Fruit fly (Drosophila melanogaster): ENCODE measurements around the gene ssp2.
A peak's percentile ranks its signal among the peaks of the same experiment; 100 is the strongest.

The ssp2 gene

DNA sequence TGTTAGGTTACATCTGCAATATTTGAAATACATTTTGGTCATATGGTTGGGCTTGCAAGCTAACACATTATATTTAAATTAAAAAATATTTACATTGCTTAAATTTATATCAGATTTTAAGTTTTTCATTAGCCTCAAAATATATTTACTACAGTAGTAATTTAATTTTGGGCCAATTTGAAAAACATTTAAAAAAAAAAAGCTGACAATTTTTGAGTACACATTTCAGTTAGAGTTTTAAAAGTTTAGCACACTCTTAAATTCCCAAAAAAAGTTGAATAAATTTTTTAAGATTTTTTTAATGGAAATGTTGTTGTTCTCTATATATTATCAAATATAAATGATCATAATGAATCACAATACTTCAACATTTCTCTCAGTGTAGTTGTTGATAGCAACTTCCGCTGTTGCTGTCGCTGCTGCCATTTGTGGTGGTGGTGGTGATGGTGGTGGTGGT, 7.8 kb upstream of the ssp2 start (continued):
- TF ChIP-seq cad (GFP tag; optimal IDR thresholded peaks at IDR 0.05): no peak
- no peak for TF ChIP-seq Atf6 (GFP tag; IDR thresholded peaks at IDR 0.05)
- no peak for TF ChIP-seq chm (GFP tag; IDR thresholded peaks at IDR 0.05)

dm6 chr3L:13957789-13958188, 7.2 kb upstream of the ssp2 start:
- TF ChIP-seq hkb (optimal IDR thresholded peaks at IDR 0.05) (peak; percentile 12), hkb (GFP tag; IDR thresholded peaks at IDR 0.05) (no peak), hb (GFP tag; IDR thresholded peaks at IDR 0.05; ENCODE audit: partially characterized antibody) (no peak)

DNA sequence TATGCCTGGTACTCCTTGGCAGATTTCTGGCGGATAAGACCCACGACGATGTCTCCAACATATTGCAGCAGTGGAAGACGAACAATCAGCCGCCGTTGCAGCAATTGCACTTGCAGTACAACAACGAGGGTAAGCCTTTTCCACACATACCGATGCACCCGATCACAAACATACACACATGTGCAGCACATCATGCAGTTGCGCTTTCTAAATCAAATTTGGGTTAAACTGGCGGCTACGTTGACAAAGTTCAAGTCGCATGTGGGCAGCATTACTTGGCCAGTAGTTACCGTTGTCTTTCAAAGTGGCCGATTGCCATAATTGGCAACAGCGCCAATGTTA, 470 bp downstream of the ssp2 start:
- TF ChIP-seq Dek (tag; optimal IDR thresholded peaks at IDR 0.05): no peak
- peak; percentile 84 for TF ChIP-seq cg (GFP tag; optimal IDR thresholded peaks at IDR 0.05)
- TF ChIP-seq CG8478 (optimal IDR thresholded peaks at IDR 0.05): peak; percentile 66
- TF ChIP-seq salm (tag; optimal IDR thresholded peaks at IDR 0.05): no peak
- TF ChIP-seq esg (GFP tag; conservative IDR thresholded peaks at IDR 0.05): no peak
- TF ChIP-seq CG10274 (GFP tag; optimal IDR thresholded peaks at IDR 0.05): no peak
- no peak for TF ChIP-seq Ets97D (GFP tag; optimal IDR thresholded peaks at IDR 0.05)
- TF ChIP-seq CG8944 (GFP tag; optimal IDR thresholded peaks at IDR 0.05): no peak
- no peak for TF ChIP-seq CG7372 (GFP tag; IDR thresholded peaks at IDR 0.05)
- no peak for TF ChIP-seq aop (GFP tag; IDR thresholded peaks at IDR 0.05)
- TF ChIP-seq HmgZ (tag; optimal IDR thresholded peaks at IDR 0.05): no peak
- TF ChIP-seq CG34422 (GFP tag; IDR thresholded peaks at IDR 0.05): no peak
- peak; percentile 87 for TF ChIP-seq nerfin-1 (tag; optimal IDR thresholded peaks at IDR 0.05)
- TF ChIP-seq ro (GFP tag; IDR thresholded peaks at IDR 0.05): no peak
- TF ChIP-seq CG1603 (tag; optimal IDR thresholded peaks at IDR 0.05): no peak
- TF ChIP-seq sna (GFP tag; IDR thresholded peaks at IDR 0.05; ENCODE audit: partially characterized antibody): no peak
- TF ChIP-seq bigmax (GFP tag; optimal IDR thresholded peaks at IDR 0.05): no peak
- no peak for TF ChIP-seq Scr (GFP tag; IDR thresholded peaks at IDR 0.05; ENCODE audit: partially characterized antibody)
- TF ChIP-seq Opbp (GFP tag; IDR thresholded peaks at IDR 0.05; ENCODE audit: partially characterized antibody): no peak
- TF ChIP-seq B-H2 (GFP tag; optimal IDR thresholded peaks at IDR 0.05): no peak
- TF ChIP-seq Deaf1 (tag; optimal IDR thresholded peaks at IDR 0.05): no peak
- TF ChIP-seq CG18011 (GFP tag; optimal IDR thresholded peaks at IDR 0.05): no peak
- TF ChIP-seq CG10979 (tag; optimal IDR thresholded peaks at IDR 0.05): no peak
- TF ChIP-seq twi (tag; optimal IDR thresholded peaks at IDR 0.05): peak; percentile 16
- TF ChIP-seq MESR4 (GFP tag; optimal IDR thresholded peaks at IDR 0.05): peak; percentile 30
- TF ChIP-seq pum (GFP tag; optimal IDR thresholded peaks at IDR 0.05): no peak
- no peak for TF ChIP-seq CG7745 (tag; optimal IDR thresholded peaks at IDR 0.05)
- TF ChIP-seq PHDP (tag; optimal IDR thresholded peaks at IDR 0.05): no peak
- TF ChIP-seq D (optimal IDR thresholded peaks at IDR 0.05): peak; percentile 46
- no peak for TF ChIP-seq D (GFP tag; optimal IDR thresholded peaks at IDR 0.05)

dm6 chr3L:13973377-13974111, 8.5 kb downstream of the ssp2 start, which contains the start of the genes CG13738 and Hsc70-1:
CG13738 (minus strand) TSS chr3L:13973477.
Hsc70-1 (plus strand) TSS chr3L:13974061.
- TF ChIP-seq da (GFP tag; optimal IDR thresholded peaks at IDR 0.05) (no peak), ranshi (GFP tag; IDR thresholded peaks at IDR 0.05) (no peak), CG7928 (GFP tag; optimal IDR thresholded peaks at IDR 0.05) (no peak), CG9817 (tag; optimal IDR thresholded peaks at IDR 0.05) (no peak), CG13296 (GFP tag; optimal IDR thresholded peaks at IDR 0.05) (peak; percentile 39), CG3726 (GFP tag; IDR thresholded peaks at IDR 0.05) (0 out of 3 replicates have a peak, but pooled peaks have one; percentile 41), H15 (GFP tag; IDR thresholded peaks at IDR 0.05) (no peak), CG7963 (GFP tag; IDR thresholded peaks at IDR 0.05; ENCODE audit: partially characterized antibody) (no peak), eve (GFP tag; optimal IDR thresholded peaks at IDR 0.05) (no peak), fd3F (GFP tag; optimal IDR thresholded peaks at IDR 0.05) (peak; percentile 25)
